Fruit fly (Drosophila melanogaster) whole organism, embryonic: ENCODE results near the gene HDAC4.

Experiments
- Atf3 ChIP-seq: fragments of 200-800 bp; sonication (Bioruptor generic); optimal IDR thresholded peaks from 3 replicates; lab custom pipeline; 2016; ENCODE audit warnings: missing biosample characterization, missing genetic modification characterization
- Blimp-1 ChIP-seq: fragments of 200-800 bp; sonication (Bioruptor generic); optimal IDR thresholded peaks from 3 replicates; lab custom pipeline; 2018; ENCODE audit warnings: missing biosample characterization, missing genetic modification characterization, mild to moderate bottlenecking, moderate library complexity, missing genetic modification reagents
- CG10979 ChIP-seq: fragments of 200-800 bp; sonication (Bioruptor generic); optimal IDR thresholded peaks from 2 replicates; lab custom pipeline; 2018; ENCODE audit warnings: missing biosample characterization, mild to moderate bottlenecking, missing genetic modification characterization, moderate library complexity
- CG12391 ChIP-seq: fragments of 200-800 bp; sonication (Bioruptor generic); optimal IDR thresholded peaks from 3 replicates; lab custom pipeline; 2018; ENCODE audit warnings: missing biosample characterization, mild to moderate bottlenecking, missing genetic modification characterization, moderate library complexity
- CG14441 ChIP-seq: fragments of 200-800 bp; sonication (Bioruptor generic); IDR thresholded peaks from 2 replicates; pipeline ENCODE4 v1.3.6; 2022; ENCODE audit warnings: missing biosample characterization, missing genetic modification characterization
- CG14710 ChIP-seq: fragments of 200-800 bp; sonication (Bioruptor generic); optimal IDR thresholded peaks from 3 replicates; lab custom pipeline; 2019; ENCODE audit warnings: missing biosample characterization, mild to moderate bottlenecking, missing genetic modification characterization, moderate library complexity
- CG15011 ChIP-seq: fragments of 200-800 bp; sonication (Bioruptor generic); optimal IDR thresholded peaks from 3 replicates; lab custom pipeline; 2018; ENCODE audit warnings: missing biosample characterization, mild to moderate bottlenecking, missing genetic modification characterization
- CG1602 ChIP-seq: fragments of 200-800 bp; sonication (Bioruptor generic); optimal IDR thresholded peaks from 3 replicates; lab custom pipeline; 2016; ENCODE audit warnings: missing biosample characterization, missing genetic modification characterization
- CG17328 ChIP-seq: fragments of 200-800 bp; sonication (Bioruptor generic); IDR thresholded peaks from 2 replicates; pipeline ENCODE4 v1.3.6; 2022; ENCODE audit warnings: missing biosample characterization, missing genetic modification characterization
- CG17802 ChIP-seq: fragments of 200-800 bp; sonication (Bioruptor generic); optimal IDR thresholded peaks from 2 replicates; lab custom pipeline; 2018; ENCODE audit warnings: missing biosample characterization, mild to moderate bottlenecking, missing genetic modification characterization, moderate library complexity
- CG18262 ChIP-seq: fragments of 200-800 bp; optimal IDR thresholded peaks from 3 replicates; lab custom pipeline; 2019; ENCODE audit warnings: missing biosample characterization, mild to moderate bottlenecking, missing genetic modification characterization, moderate library complexity
- CG2875 ChIP-seq: fragments of 200-800 bp; sonication (Bioruptor generic); optimal IDR thresholded peaks from 2 replicates; lab custom pipeline; 2017; ENCODE audit warnings: missing biosample characterization, mild to moderate bottlenecking, missing genetic modification characterization, missing genetic modification reagents
- CG30403 ChIP-seq: fragments of 200-800 bp; sonication (Bioruptor generic); optimal IDR thresholded peaks from 3 replicates; lab custom pipeline; 2016; ENCODE audit warnings: missing biosample characterization, missing genetic modification characterization
- CG3407 ChIP-seq: fragments of 200-800 bp; sonication (Bioruptor generic); optimal IDR thresholded peaks from 2 replicates; lab custom pipeline; 2018; ENCODE audit warnings: missing biosample characterization, mild to moderate bottlenecking, missing genetic modification characterization
- CG4424 ChIP-seq: fragments of 200-800 bp; sonication (Bioruptor generic); optimal IDR thresholded peaks from 3 replicates; lab custom pipeline; 2016; ENCODE audit warnings: missing biosample characterization, missing genetic modification characterization
- CG4854 ChIP-seq: fragments of 200-800 bp; sonication (Bioruptor generic); optimal IDR thresholded peaks from 2 replicates; lab custom pipeline; 2016; ENCODE audit warnings: missing biosample characterization, missing genetic modification characterization, inconsistent platforms
- CG7556 ChIP-seq: fragments of 200-800 bp; sonication (Bioruptor generic); optimal IDR thresholded peaks from 2 replicates; lab custom pipeline; 2017; ENCODE audit warnings: missing biosample characterization, mild to moderate bottlenecking, missing genetic modification characterization
- CG9437 ChIP-seq: fragments of 200-800 bp; sonication (Bioruptor generic); optimal IDR thresholded peaks from 2 replicates; lab custom pipeline; 2018; ENCODE audit warnings: missing biosample characterization, mild to moderate bottlenecking, missing genetic modification characterization
- HHEX ChIP-seq: fragments of 200-800 bp; sonication (Bioruptor generic); optimal IDR thresholded peaks from 3 replicates; lab custom pipeline; 2017; ENCODE audit warnings: missing biosample characterization, mild to moderate bottlenecking, missing genetic modification characterization, missing genetic modification reagents
- Hey ChIP-seq: fragments of 200-800 bp; sonication (Bioruptor generic); optimal IDR thresholded peaks from 3 replicates; lab custom pipeline; 2018; ENCODE audit warnings: missing biosample characterization, mild to moderate bottlenecking, missing genetic modification characterization
- Hsf ChIP-seq: fragments of 200-800 bp; sonication (Bioruptor generic); optimal IDR thresholded peaks from 3 replicates; lab custom pipeline; 2016; ENCODE audit warnings: missing biosample characterization, missing genetic modification characterization
- Meics ChIP-seq: fragments of 200-800 bp; sonication (Bioruptor generic); optimal IDR thresholded peaks from 2 replicates; lab custom pipeline; 2017; ENCODE audit warnings: missing biosample characterization, mild to moderate bottlenecking, missing genetic modification characterization
- NFAT ChIP-seq: fragments of 200-800 bp; sonication (Bioruptor generic); IDR thresholded peaks from 2 replicates; pipeline ENCODE4 v1.3.6; 2022; ENCODE audit warnings: missing biosample characterization, missing genetic modification characterization
- Ptx1 ChIP-seq: fragments of 200-800 bp; sonication (Bioruptor generic); IDR thresholded peaks from 2 replicates; pipeline ENCODE4 v1.3.6; 2022; ENCODE audit warnings: missing biosample characterization, missing genetic modification characterization
- Sox102F ChIP-seq: fragments of 200-800 bp; sonication (Bioruptor generic); optimal IDR thresholded peaks from 2 replicates; lab custom pipeline; 2018; ENCODE audit warnings: missing biosample characterization, mild to moderate bottlenecking, missing genetic modification characterization, moderate library complexity
- ap ChIP-seq: fragments of 200-800 bp; sonication (Bioruptor generic); IDR thresholded peaks from 2 replicates; pipeline ENCODE4 v1.3.6; 2022; ENCODE audit warnings: missing biosample characterization, missing genetic modification characterization
- ash1 ChIP-seq: fragments of 200-800 bp; sonication (Bioruptor generic); optimal IDR thresholded peaks from 2 replicates; lab custom pipeline; 2018; ENCODE audit warnings: missing biosample characterization, mild to moderate bottlenecking, missing genetic modification characterization
- az2 ChIP-seq: fragments of 200-800 bp; sonication (Bioruptor generic); optimal IDR thresholded peaks from 3 replicates; lab custom pipeline; 2016; ENCODE audit warnings: missing biosample characterization, missing genetic modification characterization
- bsh ChIP-seq, 2 experiments: fragments of 200-800 bp; sonication (Bioruptor generic); optimal IDR thresholded peaks; 2 replicates each; lab custom pipeline; 2017 to 2018; ENCODE audit warnings: mild to moderate bottlenecking in 2 of 2, missing biosample characterization in 2 of 2, missing genetic modification characterization in 2 of 2, moderate library complexity in 1 of 2
- dmrt99B ChIP-seq: fragments of 200-800 bp; sonication (Bioruptor generic); optimal IDR thresholded peaks from 2 replicates; lab custom pipeline; 2018; ENCODE audit warnings: missing biosample characterization, mild to moderate bottlenecking, missing genetic modification characterization, moderate library complexity
- dysf ChIP-seq: fragments of 200-800 bp; sonication (Bioruptor generic); IDR thresholded peaks from 3 replicates; pipeline ENCODE4 v1.3.6; 2022; ENCODE audit warnings: missing biosample characterization, missing genetic modification characterization
- eve ChIP-seq, 2 experiments: fragments of >200 bp; optimal IDR thresholded peaks; 2 replicates each; lab custom pipeline; 2017; ENCODE audit warnings: missing biosample characterization in 2 of 2, missing genetic modification characterization in 2 of 2
- gem ChIP-seq: fragments of 200-800 bp; sonication (Bioruptor generic); optimal IDR thresholded peaks from 2 replicates; lab custom pipeline; 2019; ENCODE audit warnings: missing biosample characterization, mild to moderate bottlenecking, missing genetic modification characterization, moderate library complexity
- ind ChIP-seq: fragments of 200-800 bp; sonication (Bioruptor generic); optimal IDR thresholded peaks from 3 replicates; lab custom pipeline; 2016; ENCODE audit warnings: missing biosample characterization, missing genetic modification characterization
- lola ChIP-seq, 3 experiments: fragments of >200 bp in 2 of 3; fragments of 200-800 bp in 1 of 3; sonication (Bioruptor generic) in 1 of 3; optimal IDR thresholded peaks; 2 replicates each; lab custom pipeline; 2017 to 2019; ENCODE audit warnings: missing biosample characterization in 3 of 3, missing genetic modification characterization in 3 of 3, mild to moderate bottlenecking in 1 of 3, moderate library complexity in 1 of 3
- phol ChIP-seq: fragments of 200-800 bp; sonication (Bioruptor generic); optimal IDR thresholded peaks from 3 replicates; lab custom pipeline; 2018; ENCODE audit warnings: missing biosample characterization, mild to moderate bottlenecking, missing genetic modification characterization, moderate library complexity
- sr ChIP-seq: fragments of 200-800 bp; sonication (Bioruptor generic); IDR thresholded peaks from 3 replicates; pipeline ENCODE4 v1.3.6; 2022; ENCODE audit warnings: missing biosample characterization, missing genetic modification characterization
- tio ChIP-seq: fragments of 200-800 bp; sonication (Bioruptor generic); optimal IDR thresholded peaks from 2 replicates; lab custom pipeline; 2017; ENCODE audit warnings: missing biosample characterization, missing genetic modification characterization, inconsistent platforms
- toy ChIP-seq: fragments of 200-800 bp; sonication (Bioruptor generic); IDR thresholded peaks from 2 replicates; pipeline ENCODE4 v1.3.6; 2022; ENCODE audit warnings: missing biosample characterization, missing genetic modification characterization
- vnd ChIP-seq: fragments of 200-800 bp; sonication (Bioruptor generic); IDR thresholded peaks from 3 replicates; pipeline ENCODE4 v1.3.6; 2022; ENCODE audit warnings: missing biosample characterization, missing genetic modification characterization; ENCODE audit not compliant: partially characterized antibody

The HDAC4 gene

dm6 chrX:13249732-13250395 lies 35.6 kb downstream of the HDAC4 start (continued):
- TF ChIP-seq phol (tag; lab: Kevin White, UChicago) = peak; percentile 36
- TF ChIP-seq CG17802 = no peak
- peak; percentile 42 for TF ChIP-seq gem (tag; lab: Kevin White, UChicago)
- peak; percentile 39 for TF ChIP-seq CG10979
- TF ChIP-seq CG15011 (GFP tag; lab: Kevin White, UChicago) = no peak
- peak; percentile 23 for TF ChIP-seq dmrt99B (tag; lab: Kevin White, UChicago)
- no peak for TF ChIP-seq Meics
- TF ChIP-seq eve (GFP tag; optimal IDR thresholded peaks at IDR 0.05; lab: Kevin White, UChicago) = peak in 1 of 2 experiments; percentile 21
- peak; percentile 5 for TF ChIP-seq CG9437 (GFP tag; lab: Kevin White, UChicago)
- peak; percentile 16 for TF ChIP-seq CG7556
- TF ChIP-seq ap (GFP tag; lab: Robert Waterston, UW) = 0 out of 2 replicates have a peak, but pooled peaks have one; percentile 7
- peak; percentile 18 for TF ChIP-seq CG4424 (GFP tag; lab: Kevin White, UChicago)
- TF ChIP-seq CG12391 (tag; lab: Kevin White, UChicago) = peak; percentile 23
- peak; percentile 10 for TF ChIP-seq tio (GFP tag; lab: Kevin White, UChicago)
- TF ChIP-seq CG1602 (GFP tag; lab: Kevin White, UChicago) = peak; percentile 3
- TF ChIP-seq Hsf = no peak
- TF ChIP-seq CG2875 (GFP tag; lab: Kevin White, UChicago) = peak; percentile 27
- TF ChIP-seq ind (GFP tag; lab: Kevin White, UChicago) = no peak
- peak; percentile 26 for TF ChIP-seq az2 (GFP tag; lab: Kevin White, UChicago)
- peak; percentile 12 for TF ChIP-seq CG3407 (GFP tag; lab: Kevin White, UChicago)
- no peak for TF ChIP-seq vnd (GFP tag; lab: Robert Waterston, UW)
- no peak for TF ChIP-seq toy (GFP tag; lab: Robert Waterston, UW)
- peak; percentile 23 for TF ChIP-seq CG30403 (GFP tag; lab: Kevin White, UChicago)
- no peak for TF ChIP-seq Atf3 (GFP tag; lab: Kevin White, UChicago)
- peak; percentile 31 for TF ChIP-seq Blimp-1 (GFP tag; lab: Kevin White, UChicago)
- peak; percentile 4 for TF ChIP-seq CG14710 (tag; lab: Kevin White, UChicago)
- TF ChIP-seq CG18262 (tag; lab: Kevin White, UChicago) = peak; percentile 27
- TF ChIP-seq ash1 (GFP tag; lab: Kevin White, UChicago) = no peak
- no peak for TF ChIP-seq NFAT (GFP tag; lab: Robert Waterston, UW)
- TF ChIP-seq CG14441 (GFP tag; lab: Robert Waterston, UW) = no peak
- TF ChIP-seq dysf (GFP tag; lab: Robert Waterston, UW) = no peak
- TF ChIP-seq Hey (tag; lab: Kevin White, UChicago) = no peak
- TF ChIP-seq sr = peak; percentile 74
- TF ChIP-seq Sox102F (GFP tag; lab: Kevin White, UChicago) = peak; percentile 45
- TF ChIP-seq CG17328 (GFP tag; lab: Robert Waterston, UW) = no peak
- TF ChIP-seq HHEX (GFP tag; lab: Kevin White, UChicago) = no peak
- peak; percentile 24; the same call in 1 of the 2 replicates for TF ChIP-seq Ptx1
- TF ChIP-seq bsh (GFP tag; optimal IDR thresholded peaks at IDR 0.05; lab: Kevin White, UChicago) = peak in 1 of 2 experiments; percentile 51
- TF ChIP-seq CG4854 (GFP tag; lab: Kevin White, UChicago) = no peak
- TF ChIP-seq lola (GFP tag; optimal IDR thresholded peaks at IDR 0.05; lab: Kevin White, UChicago) = peak in 1 of 3 experiments; percentile 22
